Worm (Caenorhabditis elegans): Measurements from ENCODE around the gene H04D03.6.

Gene H04D03.6

ce11 chrIII:10462935-10463548 lies 24.4 kb upstream of the H04D03.6 start:
- TF ChIP-seq mls-2 (tag; optimal IDR thresholded peaks at IDR 0.05): no peak
- no peak for TF ChIP-seq snpc-4 (tag; optimal IDR thresholded peaks at IDR 0.05)
- no peak for TF ChIP-seq pha-4 (tag; optimal IDR thresholded peaks at IDR 0.05)
- TF ChIP-seq lin-32 (GFP tag; optimal IDR thresholded peaks at IDR 0.05): no peak
- no peak for TF ChIP-seq nhr-237 (tag; optimal IDR thresholded peaks at IDR 0.05)
- no peak for TF ChIP-seq zip-8 (tag; optimal IDR thresholded peaks at IDR 0.05)
- no peak for TF ChIP-seq lin-13 (tag; optimal IDR thresholded peaks at IDR 0.05)
- TF ChIP-seq nhr-76 (tag; optimal IDR thresholded peaks at IDR 0.05): no peak
- TF ChIP-seq ceh-39 (tag; optimal IDR thresholded peaks at IDR 0.05): no peak
- TF ChIP-seq ces-1 (GFP tag; optimal IDR thresholded peaks at IDR 0.05): no peak
- no peak for TF ChIP-seq sptf-1 (tag; optimal IDR thresholded peaks at IDR 0.05)
- no peak for TF ChIP-seq drap-1 (GFP tag; optimal IDR thresholded peaks at IDR 0.05)

DNA sequence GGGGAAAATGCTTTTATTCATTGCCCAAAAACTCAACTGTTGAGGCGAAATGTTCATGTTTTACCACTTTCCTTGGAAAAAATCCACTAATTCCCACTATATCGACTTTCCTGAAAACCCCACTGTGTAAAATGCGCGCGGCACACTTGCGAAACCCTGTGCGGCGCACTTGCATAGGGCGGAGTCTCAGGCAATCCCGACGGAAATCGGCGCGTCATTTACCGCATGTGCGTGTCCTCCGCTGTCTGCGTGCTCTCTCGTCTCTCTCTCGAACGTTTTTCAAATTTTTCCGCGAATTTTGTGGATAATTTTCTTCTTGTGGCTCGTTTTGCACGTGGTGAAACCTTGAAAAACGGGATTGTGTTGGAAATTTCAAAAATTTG lies 22.5 kb upstream of the H04D03.6 start, which contains the start of gene atx-2:
Gene atx-2, plus strand, starts transcription at position 226 of the 383 bp plus-strand sequence.
- peak; percentile 97 for TF ChIP-seq lin-32 (GFP tag; optimal IDR thresholded peaks at IDR 0.05)
- peak; percentile 76 for TF ChIP-seq mep-1 (tag; optimal IDR thresholded peaks at IDR 0.05)
- TF ChIP-seq nhr-2 (tag; optimal IDR thresholded peaks at IDR 0.05): no peak
- peak; percentile 100 for TF ChIP-seq ztf-11 (tag; optimal IDR thresholded peaks at IDR 0.05)
- peak; percentile 99 for TF ChIP-seq drap-1 (GFP tag; optimal IDR thresholded peaks at IDR 0.05)
- TF ChIP-seq blmp-1 (tag; optimal IDR thresholded peaks at IDR 0.05): peak; percentile 91
- peak; percentile 100 for TF ChIP-seq mls-2 (tag; optimal IDR thresholded peaks at IDR 0.05)
- peak; percentile 98 for TF ChIP-seq nhr-76 (tag; optimal IDR thresholded peaks at IDR 0.05)
- TF ChIP-seq mab-5 (tag; optimal IDR thresholded peaks at IDR 0.05): peak; percentile 62
- TF ChIP-seq snpc-4 (tag; optimal IDR thresholded peaks at IDR 0.05): no peak
- TF ChIP-seq ceh-39 (tag; optimal IDR thresholded peaks at IDR 0.05): peak; percentile 54
- TF ChIP-seq nhr-12 (tag; optimal IDR thresholded peaks at IDR 0.05): peak; percentile 100
- TF ChIP-seq zip-8 (tag; optimal IDR thresholded peaks at IDR 0.05): no peak
- peak; percentile 93 for TF ChIP-seq ceh-83 (GFP tag; optimal IDR thresholded peaks at IDR 0.05)
- TF ChIP-seq bed-3 (GFP tag; optimal IDR thresholded peaks at IDR 0.05): peak; percentile 96
- peak; percentile 99 for TF ChIP-seq sptf-1 (tag; optimal IDR thresholded peaks at IDR 0.05)
- peak; percentile 68 for TF ChIP-seq lsy-2 (tag; optimal IDR thresholded peaks at IDR 0.05)
- TF ChIP-seq elt-1 (tag; optimal IDR thresholded peaks at IDR 0.05; ENCODE audit: borderline replicate concordance, insufficient read depth): peak; percentile 92
- TF ChIP-seq sem-2 (GFP tag; optimal IDR thresholded peaks at IDR 0.05): peak; percentile 95
- TF ChIP-seq pha-4 (tag; optimal IDR thresholded peaks at IDR 0.05): peak; percentile 91
- peak; percentile 90 for TF ChIP-seq tbx-8 (GFP tag; optimal IDR thresholded peaks at IDR 0.05)
- TF ChIP-seq ceh-43 (GFP tag; optimal IDR thresholded peaks at IDR 0.05): peak; percentile 97
- TF ChIP-seq lin-13 (tag; optimal IDR thresholded peaks at IDR 0.05): peak; percentile 95
- TF ChIP-seq cnd-1 (tag; optimal IDR thresholded peaks at IDR 0.05): peak; percentile 98
- peak; percentile 66 for TF ChIP-seq nhr-237 (tag; optimal IDR thresholded peaks at IDR 0.05)
- TF ChIP-seq elt-3 (tag; optimal IDR thresholded peaks at IDR 0.05): peak; percentile 80
- peak; percentile 100 for TF ChIP-seq unc-39 (tag; optimal IDR thresholded peaks at IDR 0.05)
- peak; percentile 74 for TF ChIP-seq nhr-28 (tag; optimal IDR thresholded peaks at IDR 0.05)
- peak; percentile 34 for TF ChIP-seq ces-1 (GFP tag; optimal IDR thresholded peaks at IDR 0.05)
- peak; percentile 98 for TF ChIP-seq unc-120 (tag; optimal IDR thresholded peaks at IDR 0.05; ENCODE audit: poor library complexity, severe bottlenecking)
- peak; percentile 92 for TF ChIP-seq hlh-1 (tag; optimal IDR thresholded peaks at IDR 0.05)
- peak; percentile 96 for TF ChIP-seq ham-2 (GFP tag; optimal IDR thresholded peaks at IDR 0.05)
- peak; percentile 98 for TF ChIP-seq M03D4.4 (tag; optimal IDR thresholded peaks at IDR 0.05)
- TF ChIP-seq unc-62 (GFP tag; optimal IDR thresholded peaks at IDR 0.05): peak; percentile 81
- peak; percentile 93 for TF ChIP-seq flh-1 (GFP tag; optimal IDR thresholded peaks at IDR 0.05)

- TF ChIP-seq nhr-2 (tag; optimal IDR thresholded peaks at IDR 0.05) (peak; percentile 20), cnd-1 (tag; optimal IDR thresholded peaks at IDR 0.05) (peak; percentile 24), ceh-39 (tag; optimal IDR thresholded peaks at IDR 0.05) (peak; percentile 81), ceh-43 (GFP tag; optimal IDR thresholded peaks at IDR 0.05) (no peak), pha-4 (tag; optimal IDR thresholded peaks at IDR 0.05) (peak; percentile 66), mep-1 (tag; optimal IDR thresholded peaks at IDR 0.05) (peak; percentile 98), tbx-8 (GFP tag; optimal IDR thresholded peaks at IDR 0.05) (no peak), ces-1 (GFP tag; optimal IDR thresholded peaks at IDR 0.05) (peak; percentile 85), lsy-2 (tag; optimal IDR thresholded peaks at IDR 0.05) (peak; percentile 74), nhr-237 (tag; optimal IDR thresholded peaks at IDR 0.05) (peak; percentile 88), unc-39 (tag; optimal IDR thresholded peaks at IDR 0.05) (no peak), sptf-1 (tag; optimal IDR thresholded peaks at IDR 0.05) (no peak), lin-13 (tag; optimal IDR thresholded peaks at IDR 0.05) (peak; percentile 63)
Measured at ce11 chrIII:10460427-10461163, 21.9 kb upstream of the H04D03.6 start, which contains the start of gene ecps-1. Gene ecps-1, minus strand, starts transcription at chrIII:10460551.
